Worm (Caenorhabditis elegans) whole organism, L4 larva: Measurements from ENCODE around the gene uncp-18.

Source experiments
- dmd-6 ChIP-seq: fragments of 200-800 bp; sonication (Bioruptor generic); IDR thresholded peaks from 2 replicates; pipeline ENCODE4 v1.3.6; 2022; ENCODE audit warnings: missing genetic modification reagents, missing genetic modification characterization, missing compliant biosample characterization
- fos-1 ChIP-seq: fragments of 150-350 bp; optimal IDR thresholded peaks from 2 replicates; lab custom pipeline; 2014; ENCODE audit warnings: missing biosample characterization, missing genetic modification characterization
- jun-1 ChIP-seq: fragments of 150-350 bp; optimal IDR thresholded peaks from 2 replicates; lab custom pipeline; 2014; ENCODE audit warnings: missing biosample characterization, missing genetic modification reagents, missing genetic modification characterization
- nhr-76 ChIP-seq: fragments of 150-350 bp; optimal IDR thresholded peaks from 2 replicates; lab custom pipeline; 2014; ENCODE audit warnings: missing biosample characterization, missing genetic modification characterization
- unc-39 ChIP-seq: sonication (generic microtip); optimal IDR thresholded peaks from 2 replicates; lab custom pipeline; 2017; ENCODE audit warnings: missing biosample characterization, missing genetic modification characterization

ce11 chrIV:408892-409291 lies 18.5 kb downstream of the uncp-18 start:
- TF ChIP-seq fos-1 (tag; lab: Kevin White, UChicago) (no peak), jun-1 (tag; lab: Kevin White, UChicago) (no peak), unc-39 (tag; lab: Kevin White, UChicago) (no peak), dmd-6 (GFP tag; lab: Robert Waterston, UW) (peak; percentile 18; the same call in 1 of the 2 replicates), nhr-76 (no peak)
